1 fruit fly cellular context compared by ENCODE assay signal in the genomic region with DNA sequence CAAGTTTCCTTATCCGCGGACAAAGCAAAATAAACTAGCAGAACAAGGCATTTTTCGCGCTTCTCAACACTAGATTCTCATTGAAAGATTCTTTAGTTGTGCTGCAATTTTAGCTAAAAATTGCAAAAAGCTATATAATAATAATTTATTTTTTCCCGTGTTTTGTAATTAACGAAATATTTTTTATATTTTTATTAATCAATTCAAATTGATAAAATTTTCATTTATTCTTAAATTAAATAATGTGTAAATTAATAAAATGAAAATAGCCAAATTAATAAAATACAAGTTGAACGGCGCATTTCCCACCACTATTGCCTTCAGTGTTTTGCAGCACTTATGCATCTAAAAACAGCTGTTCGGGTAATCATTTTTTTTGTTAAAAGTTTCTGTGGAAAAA.
TF ChIP-seq lines count a peak whose summit lies in the region.

Gene Drep4, minus strand, starts transcription at position 7 of the 400 bp plus-strand sequence.
Gene Uvrag, plus strand, starts transcription at position 322 of the 400 bp plus-strand sequence.

TF ChIP-seq in whole organism, embryonic, 481 proteins besides CTCF, POLR2A, EP300 and RAD21 (continued from another document):
- TF ChIP-seq CG8281 (tag; optimal IDR thresholded peaks at IDR 0.05; lab: Kevin White, UChicago), result no peak
- TF ChIP-seq Dad (GFP tag; optimal IDR thresholded peaks at IDR 0.05; lab: Kevin White, UChicago), result no peak
- TF ChIP-seq trem (tag; optimal IDR thresholded peaks at IDR 0.05; lab: Kevin White, UChicago), result peak; percentile 67
- TF ChIP-seq p53 (GFP tag; optimal IDR thresholded peaks at IDR 0.05; lab: Kevin White, UChicago), result no peak
- TF ChIP-seq zfh1 (GFP tag; IDR thresholded peaks at IDR 0.05; lab: Robert Waterston, UW), result no peak
- TF ChIP-seq CG18764 (GFP tag; optimal IDR thresholded peaks at IDR 0.05; lab: Kevin White, UChicago), result peak; percentile 29
- TF ChIP-seq BEAF-32 (GFP tag; optimal IDR thresholded peaks at IDR 0.05; lab: Kevin White, UChicago), result peak; percentile 33
- no peak for TF ChIP-seq kah (GFP tag; optimal IDR thresholded peaks at IDR 0.05; lab: Kevin White, UChicago)
- peak; percentile 83 for TF ChIP-seq slbo (GFP tag; IDR thresholded peaks at IDR 0.05; lab: Robert Waterston, UW)
- peak; percentile 43 for TF ChIP-seq CG3407 (GFP tag; optimal IDR thresholded peaks at IDR 0.05; lab: Kevin White, UChicago)
- no peak for TF ChIP-seq CG6791 (GFP tag; IDR thresholded peaks at IDR 0.05; lab: Robert Waterston, UW; ENCODE audit: partially characterized antibody)
- no peak for TF ChIP-seq fu2 (GFP tag; optimal IDR thresholded peaks at IDR 0.05; lab: Kevin White, UChicago)
- no peak for TF ChIP-seq maf-S (GFP tag; optimal IDR thresholded peaks at IDR 0.05; lab: Kevin White, UChicago)
- TF ChIP-seq CG1529 (GFP tag; optimal IDR thresholded peaks at IDR 0.05; lab: Kevin White, UChicago), result no peak
- no peak for TF ChIP-seq CG16863 (GFP tag; optimal IDR thresholded peaks at IDR 0.05; lab: Kevin White, UChicago)
- TF ChIP-seq HHEX (GFP tag; optimal IDR thresholded peaks at IDR 0.05; lab: Kevin White, UChicago), result peak; percentile 33
- TF ChIP-seq fd96Cb (tag; optimal IDR thresholded peaks at IDR 0.05; lab: Kevin White, UChicago), result peak; percentile 48
- no peak for TF ChIP-seq Atf3 (GFP tag; optimal IDR thresholded peaks at IDR 0.05; lab: Kevin White, UChicago)
- peak; percentile 49 for TF ChIP-seq CG4617 (GFP tag; optimal IDR thresholded peaks at IDR 0.05; lab: Kevin White, UChicago; ENCODE audit: borderline replicate concordance)
- TF ChIP-seq CG1602 (GFP tag; optimal IDR thresholded peaks at IDR 0.05; lab: Kevin White, UChicago), result peak; percentile 55
- no peak for TF ChIP-seq repo (GFP tag; optimal IDR thresholded peaks at IDR 0.05; lab: Kevin White, UChicago)
- TF ChIP-seq bab2 (GFP tag; optimal IDR thresholded peaks at IDR 0.05; lab: Kevin White, UChicago), result peak; percentile 32
- TF ChIP-seq stwl (tag; optimal IDR thresholded peaks at IDR 0.05; lab: Kevin White, UChicago), result peak; percentile 75
- no peak for TF ChIP-seq Elba2 (GFP tag; optimal IDR thresholded peaks at IDR 0.05; lab: Kevin White, UChicago)
- no peak for TF ChIP-seq CG8765 (GFP tag; IDR thresholded peaks at IDR 0.05; lab: Robert Waterston, UW)
- TF ChIP-seq CG30403 (GFP tag; optimal IDR thresholded peaks at IDR 0.05; lab: Kevin White, UChicago), result peak; percentile 85
- peak; percentile 33 for TF ChIP-seq Dip3 (GFP tag; optimal IDR thresholded peaks at IDR 0.05; lab: Kevin White, UChicago)
- no peak for TF ChIP-seq Mad (GFP tag; optimal IDR thresholded peaks at IDR 0.05; lab: Kevin White, UChicago)
- TF ChIP-seq NC2α (GFP tag; optimal IDR thresholded peaks at IDR 0.05; lab: Kevin White, UChicago), result no peak
- TF ChIP-seq eyg (GFP tag; optimal IDR thresholded peaks at IDR 0.05; lab: Kevin White, UChicago), result no peak
- TF ChIP-seq NK7.1 (GFP tag; optimal IDR thresholded peaks at IDR 0.05; lab: Kevin White, UChicago), result no peak
- TF ChIP-seq dimm (GFP tag; IDR thresholded peaks at IDR 0.05; lab: Robert Waterston, UW), result no peak
- no peak for TF ChIP-seq CG14050 (GFP tag; IDR thresholded peaks at IDR 0.05; lab: Robert Waterston, UW)
- TF ChIP-seq CG31365 (tag; optimal IDR thresholded peaks at IDR 0.05; lab: Kevin White, UChicago), result no peak
- no peak for TF ChIP-seq Sry-δ (GFP tag; optimal IDR thresholded peaks at IDR 0.05; lab: Kevin White, UChicago)
- peak; percentile 64 for TF ChIP-seq tin (GFP tag; optimal IDR thresholded peaks at IDR 0.05; lab: Kevin White, UChicago)
- peak; percentile 97 for TF ChIP-seq CG10267 (tag; optimal IDR thresholded peaks at IDR 0.05; lab: Kevin White, UChicago)
- TF ChIP-seq hb (GFP tag; IDR thresholded peaks at IDR 0.05; lab: Robert Waterston, UW; ENCODE audit: partially characterized antibody), result no peak
- no peak for TF ChIP-seq CG7928 (GFP tag; optimal IDR thresholded peaks at IDR 0.05; lab: Kevin White, UChicago)
- TF ChIP-seq CG15073 (GFP tag; optimal IDR thresholded peaks at IDR 0.05; lab: Kevin White, UChicago), result no peak
- TF ChIP-seq CG1647 (GFP tag; optimal IDR thresholded peaks at IDR 0.05; lab: Kevin White, UChicago), result no peak
- no peak for TF ChIP-seq C15 (GFP tag; IDR thresholded peaks at IDR 0.05; lab: Robert Waterston, UW)
- no peak for TF ChIP-seq dan (GFP tag; IDR thresholded peaks at IDR 0.05; lab: Robert Waterston, UW)
